Worm (Caenorhabditis elegans): ENCODE results near the gene exos-8.

DNA sequence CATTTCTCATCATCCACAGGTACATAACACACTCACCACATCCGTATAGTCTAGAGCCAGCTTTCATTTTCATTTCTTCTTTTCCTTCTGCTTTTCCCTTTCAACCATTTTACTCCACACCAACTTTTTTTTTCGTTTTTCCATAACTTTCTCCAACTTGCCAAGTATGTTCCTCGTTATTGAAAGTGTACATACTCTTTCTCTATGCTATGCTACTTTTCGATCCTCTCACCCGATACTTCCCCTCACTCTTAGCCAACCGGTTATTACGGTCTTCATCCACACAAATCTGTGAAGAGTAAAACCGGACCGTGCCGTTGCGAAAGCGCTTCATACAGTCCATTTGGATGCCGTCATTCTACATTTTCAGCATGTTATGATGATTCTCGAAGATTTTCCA lies 50.4 kb downstream of the exos-8 start, which contains the start of gene T13C2.2:
- TF ChIP-seq unc-62 (GFP tag; optimal IDR thresholded peaks at IDR 0.05) (no peak), B0019.2 (GFP tag; conservative IDR thresholded peaks at IDR 0.05) (no peak), F39B2.1 (GFP tag; IDR thresholded peaks at IDR 0.05) (no peak), snpc-3.4 (tag; optimal IDR thresholded peaks at IDR 0.05) (no peak), ama-1 (optimal IDR thresholded peaks at IDR 0.05) (no peak), ama-1 (GFP tag; optimal IDR thresholded peaks at IDR 0.05) (no peak)
